Worm (Caenorhabditis elegans) whole organism, L4 larva: ENCODE data around the gene srm-4.
A peak's percentile ranks its signal among the peaks of the same experiment; 100 is the strongest.

Source experiments
- aly-2 ChIP-seq: sonication (generic microtip); optimal IDR thresholded peaks from 2 replicates; lab custom pipeline; 2018; ENCODE audit warnings: missing biosample characterization, missing genetic modification characterization
- ama-1 ChIP-seq: fragments of 150-350 bp; optimal IDR thresholded peaks from 2 replicates; lab custom pipeline; 2014; ENCODE audit warnings: inconsistent platforms, mixed read lengths
- ces-1 ChIP-seq: fragments of 150-350 bp; sonication (generic microtip); optimal IDR thresholded peaks from 4 replicates; lab custom pipeline; 2014; ENCODE audit warnings: missing biosample characterization, missing genetic modification reagents, missing genetic modification characterization
- dve-1 ChIP-seq: sonication (generic microtip); optimal IDR thresholded peaks from 2 replicates; lab custom pipeline; 2017; ENCODE audit warnings: antibody characterized with exemption, mild to moderate bottlenecking, missing genetic modification characterization, missing compliant biosample characterization; ENCODE audit not compliant: insufficient read depth
- lin-13 ChIP-seq: fragments of 150-350 bp; optimal IDR thresholded peaks from 2 replicates; lab custom pipeline; 2014; ENCODE audit warnings: missing biosample characterization, missing genetic modification reagents, missing genetic modification characterization
- lsy-2 ChIP-seq, 2 experiments: fragments of 150-350 bp in 1 of 2; sonication (generic microtip) in 1 of 2; optimal IDR thresholded peaks; 2 replicates each; lab custom pipeline; 2014 to 2017; ENCODE audit warnings: missing biosample characterization in 2 of 2, missing genetic modification characterization in 2 of 2
- nhr-11 ChIP-seq: fragments of 150-350 bp; optimal IDR thresholded peaks from 2 replicates; lab custom pipeline; 2014; ENCODE audit warnings: missing biosample characterization, missing genetic modification characterization
- nhr-28 ChIP-seq: fragments of 150-350 bp; optimal IDR thresholded peaks from 2 replicates; lab custom pipeline; 2014; ENCODE audit warnings: missing biosample characterization, missing genetic modification characterization
- nhr-76 ChIP-seq: fragments of 150-350 bp; optimal IDR thresholded peaks from 2 replicates; lab custom pipeline; 2014; ENCODE audit warnings: missing biosample characterization, missing genetic modification characterization
- pqm-1 ChIP-seq: sonication (generic microtip); optimal IDR thresholded peaks from 2 replicates; lab custom pipeline; 2017; ENCODE audit warnings: missing biosample characterization, missing genetic modification characterization
- skn-1 ChIP-seq: fragments of 150-350 bp; optimal IDR thresholded peaks from 2 replicates; lab custom pipeline; 2014; ENCODE audit warnings: missing biosample characterization, missing genetic modification characterization
- tra-1 ChIP-seq: fragments of 200-800 bp; sonication (Bioruptor generic); IDR thresholded peaks from 2 replicates; pipeline ENCODE4 v1.3.6; 2022; ENCODE audit warnings: missing genetic modification reagents, missing genetic modification characterization, missing compliant biosample characterization
- unc-130 ChIP-seq: sonication (generic microtip); optimal IDR thresholded peaks from 2 replicates; lab custom pipeline; 2016; ENCODE audit warnings: missing genetic modification reagents, missing genetic modification characterization, missing compliant biosample characterization

DNA sequence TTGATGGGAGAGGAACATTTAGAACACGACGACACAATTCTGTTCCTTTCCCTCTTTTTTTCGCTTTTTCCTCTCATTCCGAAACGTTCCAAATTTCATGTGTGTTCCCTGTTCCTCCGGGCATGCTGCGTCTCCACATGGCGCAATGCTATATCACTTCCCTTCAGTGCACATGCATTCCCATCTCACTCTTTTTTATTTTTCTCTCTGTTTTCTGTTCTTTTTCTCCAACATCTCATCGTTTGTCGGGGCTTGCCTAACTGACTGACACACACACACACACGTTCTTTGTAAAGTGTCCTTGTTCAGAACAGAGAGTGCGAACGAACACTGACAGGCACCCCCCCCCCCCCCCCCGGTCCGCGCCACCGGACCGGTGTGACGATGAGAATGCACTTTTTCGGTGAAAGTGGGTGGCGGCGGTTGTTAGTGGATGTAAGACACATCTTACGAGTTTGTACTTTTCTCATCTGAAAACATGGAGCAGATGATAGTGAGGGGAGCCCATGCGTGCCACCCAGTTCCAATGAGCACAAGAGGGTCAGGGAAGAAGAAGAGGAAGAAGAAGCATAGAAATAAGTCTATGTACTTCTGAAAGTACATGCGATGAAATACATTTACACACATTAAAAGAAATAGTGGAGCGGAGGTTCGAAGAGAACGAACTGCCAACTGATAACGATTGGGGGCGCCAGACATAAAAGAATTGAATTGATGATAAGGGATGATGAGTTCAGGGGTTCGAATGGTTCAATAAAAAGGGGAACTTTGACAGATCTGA is 35.2 kb downstream of the srm-4 start:
- TF ChIP-seq pqm-1 (tag; lab: Kevin White, UChicago) (peak; percentile 95), nhr-76 (tag; lab: Kevin White, UChicago) (no peak), dve-1 (tag; lab: Kevin White, UChicago) (peak; percentile 41), ces-1 (GFP tag; lab: Kevin White, UChicago) (no peak), nhr-11 (tag; lab: Kevin White, UChicago) (no peak), skn-1 (tag; lab: Kevin White, UChicago) (no peak), nhr-28 (peak; percentile 88), tra-1 (GFP tag; lab: Robert Waterston, UW) (0 out of 2 replicates have a peak, but pooled peaks have one; percentile 46), ama-1 (lab: Kevin White, UChicago) (no peak), aly-2 (tag; lab: Kevin White, UChicago) (no peak), lin-13 (GFP tag; lab: Kevin White, UChicago) (no peak), lsy-2 (tag; optimal IDR thresholded peaks at IDR 0.05; lab: Kevin White, UChicago) (peak; percentile 38 to 68), unc-130 (GFP tag; lab: Kevin White, UChicago) (no peak)
